Fruit fly (Drosophila melanogaster) whole organism, embryonic: ENCODE data around the gene Tcs3.

Experiments used
- Adf1 ChIP-seq: fragments of 200-800 bp; sonication (Bioruptor generic); IDR thresholded peaks from 2 replicates; pipeline ENCODE4 v1.3.6; 2022; ENCODE audit warnings: missing biosample characterization, missing genetic modification characterization
- Bdp1 ChIP-seq: fragments of 200-800 bp; sonication (Bioruptor generic); optimal IDR thresholded peaks from 3 replicates; lab custom pipeline; 2016; ENCODE audit warnings: missing biosample characterization, missing genetic modification characterization
- CG10543 ChIP-seq: fragments of 200-800 bp; sonication (Bioruptor generic); optimal IDR thresholded peaks from 3 replicates; lab custom pipeline; 2017; ENCODE audit warnings: missing biosample characterization, mild to moderate bottlenecking, missing genetic modification characterization, moderate library complexity
- CG11085 ChIP-seq: fragments of 200-800 bp; sonication (Bioruptor generic); IDR thresholded peaks from 2 replicates; pipeline ENCODE4 v1.3.6; 2022; ENCODE audit warnings: missing biosample characterization, missing genetic modification characterization
- CG11560 ChIP-seq: fragments of 200-800 bp; sonication (Bioruptor generic); IDR thresholded peaks from 3 replicates; pipeline ENCODE4 v1.3.6; 2022; ENCODE audit warnings: missing biosample characterization, missing genetic modification characterization
- CG14441 ChIP-seq: fragments of 200-800 bp; sonication (Bioruptor generic); IDR thresholded peaks from 2 replicates; pipeline ENCODE4 v1.3.6; 2022; ENCODE audit warnings: missing biosample characterization, missing genetic modification characterization
- CG18476 ChIP-seq: fragments of 200-800 bp; sonication (Bioruptor generic); optimal IDR thresholded peaks from 2 replicates; lab custom pipeline; 2016; ENCODE audit warnings: missing biosample characterization, mild to moderate bottlenecking, missing genetic modification characterization
- CG18619 ChIP-seq: fragments of 200-800 bp; sonication (Bioruptor generic); optimal IDR thresholded peaks from 3 replicates; lab custom pipeline; 2017; ENCODE audit warnings: missing biosample characterization, mild to moderate bottlenecking, missing genetic modification characterization
- CG2120 ChIP-seq: fragments of 200-800 bp; sonication (Bioruptor generic); optimal IDR thresholded peaks from 3 replicates; lab custom pipeline; 2016; ENCODE audit warnings: missing biosample characterization, missing genetic modification characterization
- CG30403 ChIP-seq: fragments of 200-800 bp; sonication (Bioruptor generic); optimal IDR thresholded peaks from 3 replicates; lab custom pipeline; 2016; ENCODE audit warnings: missing biosample characterization, missing genetic modification characterization
- CG30431 ChIP-seq: fragments of 200-800 bp; sonication (Bioruptor generic); optimal IDR thresholded peaks from 2 replicates; lab custom pipeline; 2017; ENCODE audit warnings: missing biosample characterization, missing genetic modification characterization
- CG3163 ChIP-seq: fragments of 200-800 bp; sonication (Bioruptor generic); optimal IDR thresholded peaks from 3 replicates; lab custom pipeline; 2016; ENCODE audit warnings: missing biosample characterization, missing genetic modification characterization
- CG32532 ChIP-seq: fragments of 200-800 bp; sonication (Bioruptor generic); IDR thresholded peaks from 2 replicates; pipeline ENCODE4 v1.3.6; 2022; ENCODE audit warnings: missing biosample characterization, missing genetic modification characterization
- CG4360 ChIP-seq: fragments of 200-800 bp; sonication (Bioruptor generic); IDR thresholded peaks from 2 replicates; pipeline ENCODE4 v1.3.6; 2022; ENCODE audit warnings: missing biosample characterization, missing genetic modification characterization
- CG4617 ChIP-seq: fragments of 200-800 bp; sonication (Bioruptor generic); optimal IDR thresholded peaks from 3 replicates; lab custom pipeline; 2016; ENCODE audit warnings: missing biosample characterization, missing genetic modification characterization, borderline replicate concordance
- CG6683 ChIP-seq: fragments of 200-800 bp; sonication (Bioruptor generic); optimal IDR thresholded peaks from 2 replicates; lab custom pipeline; 2017; ENCODE audit warnings: missing biosample characterization, mild to moderate bottlenecking, missing genetic modification characterization, missing genetic modification reagents
- CG7556 ChIP-seq: fragments of 200-800 bp; sonication (Bioruptor generic); optimal IDR thresholded peaks from 2 replicates; lab custom pipeline; 2017; ENCODE audit warnings: missing biosample characterization, mild to moderate bottlenecking, missing genetic modification characterization
- CHES-1-like ChIP-seq: fragments of 200-800 bp; sonication (Bioruptor generic); optimal IDR thresholded peaks from 2 replicates; lab custom pipeline; 2016; ENCODE audit warnings: missing biosample characterization, missing genetic modification characterization
- D ChIP-seq, 2 experiments: fragments of 200-800 bp in 1 of 2; fragments of >200 bp in 1 of 2; sonication (Bioruptor generic) in 1 of 2; optimal IDR thresholded peaks; 2 replicates in 1 of 2; 3 replicates in 1 of 2; lab custom pipeline; 2017; ENCODE audit warnings: mild to moderate bottlenecking in 1 of 2, missing biosample characterization in 1 of 2, missing genetic modification characterization in 1 of 2, missing genetic modification reagents in 1 of 2
- Drgx ChIP-seq: fragments of 200-800 bp; sonication (Bioruptor generic); IDR thresholded peaks from 2 replicates; pipeline ENCODE4 v1.3.6; 2022; ENCODE audit warnings: missing biosample characterization, missing genetic modification characterization
- Fer2 ChIP-seq: fragments of 200-800 bp; sonication (Bioruptor generic); optimal IDR thresholded peaks from 2 replicates; lab custom pipeline; 2018; ENCODE audit warnings: missing biosample characterization, mild to moderate bottlenecking, missing genetic modification characterization, moderate library complexity
- Hmx ChIP-seq: fragments of 200-800 bp; sonication (Bioruptor generic); optimal IDR thresholded peaks from 2 replicates; lab custom pipeline; 2016; ENCODE audit warnings: missing biosample characterization, missing genetic modification characterization
- Hr3 ChIP-seq: fragments of 200-800 bp; sonication (Bioruptor generic); optimal IDR thresholded peaks from 3 replicates; lab custom pipeline; 2016; ENCODE audit warnings: missing biosample characterization, missing genetic modification characterization
- Mes4 ChIP-seq: fragments of 200-800 bp; sonication (Bioruptor generic); optimal IDR thresholded peaks from 2 replicates; lab custom pipeline; 2016; ENCODE audit warnings: missing biosample characterization, missing genetic modification characterization
- NC2α ChIP-seq: fragments of 200-800 bp; sonication (Bioruptor generic); optimal IDR thresholded peaks from 2 replicates; lab custom pipeline; 2016; ENCODE audit warnings: missing biosample characterization, missing genetic modification characterization
- NK7.1 ChIP-seq: fragments of 200-800 bp; sonication (Bioruptor generic); optimal IDR thresholded peaks from 3 replicates; lab custom pipeline; 2016; ENCODE audit warnings: missing biosample characterization, missing genetic modification characterization
- Pdp1 ChIP-seq, 2 experiments: fragments of 200-800 bp; sonication (Bioruptor generic); optimal IDR thresholded peaks; 3 replicates each; lab custom pipeline; 2016; ENCODE audit warnings: missing biosample characterization in 2 of 2, missing genetic modification characterization in 2 of 2, mild to moderate bottlenecking in 1 of 2, moderate library complexity in 1 of 2
- Ptx1 ChIP-seq: fragments of 200-800 bp; sonication (Bioruptor generic); IDR thresholded peaks from 2 replicates; pipeline ENCODE4 v1.3.6; 2022; ENCODE audit warnings: missing biosample characterization, missing genetic modification characterization
- Spps ChIP-seq: fragments of 200-800 bp; sonication (Bioruptor generic); optimal IDR thresholded peaks from 2 replicates; lab custom pipeline; 2018; ENCODE audit warnings: missing biosample characterization, mild to moderate bottlenecking, missing genetic modification characterization
- btn ChIP-seq: fragments of 200-800 bp; sonication (Bioruptor generic); optimal IDR thresholded peaks from 2 replicates; lab custom pipeline; 2016; ENCODE audit warnings: missing biosample characterization, missing genetic modification characterization
- cg ChIP-seq: fragments of 200-800 bp; sonication (Bioruptor generic); optimal IDR thresholded peaks from 3 replicates; lab custom pipeline; 2019; ENCODE audit warnings: missing biosample characterization, mild to moderate bottlenecking, missing genetic modification characterization, moderate library complexity
- cwo ChIP-seq: fragments of 200-800 bp; sonication (Bioruptor generic); optimal IDR thresholded peaks from 3 replicates; lab custom pipeline; 2017; ENCODE audit warnings: missing biosample characterization, missing genetic modification characterization, mild to moderate bottlenecking, moderate library complexity, missing genetic modification reagents
- dm ChIP-seq: fragments of 200-800 bp; sonication (Bioruptor generic); optimal IDR thresholded peaks from 3 replicates; lab custom pipeline; 2016; ENCODE audit warnings: missing biosample characterization, missing genetic modification characterization
- emc ChIP-seq: fragments of 200-800 bp; sonication (Bioruptor generic); optimal IDR thresholded peaks from 2 replicates; lab custom pipeline; 2016; ENCODE audit warnings: missing biosample characterization, missing genetic modification characterization
- gcm2 ChIP-seq: fragments of 200-800 bp; sonication (Bioruptor generic); optimal IDR thresholded peaks from 2 replicates; lab custom pipeline; 2016; ENCODE audit warnings: missing biosample characterization, missing genetic modification characterization
- gem ChIP-seq: fragments of 200-800 bp; sonication (Bioruptor generic); optimal IDR thresholded peaks from 2 replicates; lab custom pipeline; 2019; ENCODE audit warnings: missing biosample characterization, mild to moderate bottlenecking, missing genetic modification characterization, moderate library complexity
- grn ChIP-seq: fragments of 200-800 bp; sonication (Bioruptor generic); optimal IDR thresholded peaks from 3 replicates; lab custom pipeline; 2017; ENCODE audit warnings: missing biosample characterization, missing genetic modification characterization
- gsb-n ChIP-seq: fragments of 200-800 bp; sonication (Bioruptor generic); optimal IDR thresholded peaks from 3 replicates; lab custom pipeline; 2018; ENCODE audit warnings: missing biosample characterization, mild to moderate bottlenecking, missing genetic modification characterization
- hbn ChIP-seq: fragments of 200-800 bp; sonication (Bioruptor generic); IDR thresholded peaks from 2 replicates; pipeline ENCODE4 v1.3.6; 2022; ENCODE audit warnings: missing biosample characterization, missing genetic modification characterization; ENCODE audit not compliant: partially characterized antibody
- ind ChIP-seq: fragments of 200-800 bp; sonication (Bioruptor generic); optimal IDR thresholded peaks from 3 replicates; lab custom pipeline; 2016; ENCODE audit warnings: missing biosample characterization, missing genetic modification characterization
- jigr1 ChIP-seq: fragments of 200-800 bp; sonication (Bioruptor generic); IDR thresholded peaks from 3 replicates; pipeline ENCODE4 v1.3.6; 2022; ENCODE audit warnings: missing biosample characterization, missing genetic modification characterization
- pb ChIP-seq: fragments of 200-800 bp; sonication (Bioruptor generic); optimal IDR thresholded peaks from 3 replicates; lab custom pipeline; 2016; ENCODE audit warnings: missing biosample characterization, missing genetic modification characterization
- phol ChIP-seq: fragments of 200-800 bp; sonication (Bioruptor generic); optimal IDR thresholded peaks from 3 replicates; lab custom pipeline; 2018; ENCODE audit warnings: missing biosample characterization, mild to moderate bottlenecking, missing genetic modification characterization, moderate library complexity
- repo ChIP-seq: fragments of 200-800 bp; sonication (Bioruptor generic); optimal IDR thresholded peaks from 2 replicates; lab custom pipeline; 2016; ENCODE audit warnings: missing biosample characterization, missing genetic modification characterization
- rib ChIP-seq: fragments of 200-800 bp; sonication (Bioruptor generic); IDR thresholded peaks from 2 replicates; pipeline ENCODE4 v1.3.6; 2022; ENCODE audit warnings: missing biosample characterization, missing genetic modification characterization
- sc ChIP-seq, 3 experiments: fragments of >200 bp in 2 of 3; fragments of 200-800 bp in 1 of 3; sonication (Bioruptor generic) in 1 of 3; optimal IDR thresholded peaks; 2 replicates in 2 of 3; 3 replicates in 1 of 3; lab custom pipeline; 2017; ENCODE audit warnings: mild to moderate bottlenecking in 1 of 3, missing biosample characterization in 1 of 3, missing genetic modification characterization in 1 of 3, missing genetic modification reagents in 1 of 3
- seq ChIP-seq: fragments of 200-800 bp; sonication (Bioruptor generic); IDR thresholded peaks from 2 replicates; pipeline ENCODE4 v1.3.6; 2022; ENCODE audit warnings: missing biosample characterization, missing genetic modification characterization
- sr ChIP-seq: fragments of 200-800 bp; sonication (Bioruptor generic); IDR thresholded peaks from 3 replicates; pipeline ENCODE4 v1.3.6; 2022; ENCODE audit warnings: missing biosample characterization, missing genetic modification characterization
- ssp ChIP-seq: fragments of 200-800 bp; sonication (Bioruptor generic); IDR thresholded peaks from 2 replicates; pipeline ENCODE4 v1.3.6; 2022; ENCODE audit warnings: missing biosample characterization, missing genetic modification characterization
- toy ChIP-seq: fragments of 200-800 bp; sonication (Bioruptor generic); IDR thresholded peaks from 2 replicates; pipeline ENCODE4 v1.3.6; 2022; ENCODE audit warnings: missing biosample characterization, missing genetic modification characterization

Tcs3 gene

dm6 chr3L:16385252-16385879, 33.6 kb downstream of the Tcs3 start (continued):
- no peak for TF ChIP-seq jigr1 (GFP tag; lab: Robert Waterston, UW)
- no peak for TF ChIP-seq Hr3 (GFP tag; lab: Kevin White, UChicago)
- TF ChIP-seq toy (GFP tag; lab: Robert Waterston, UW) = no peak
- no peak for TF ChIP-seq repo
- TF ChIP-seq Pdp1 (GFP tag; optimal IDR thresholded peaks at IDR 0.05; lab: Kevin White, UChicago) = peak in 1 of 2 experiments; percentile 35
- no peak for TF ChIP-seq btn
- no peak for TF ChIP-seq CG6683 (GFP tag; lab: Kevin White, UChicago)
- TF ChIP-seq CHES-1-like (GFP tag; lab: Kevin White, UChicago) = no peak
- TF ChIP-seq gcm2 (GFP tag; lab: Kevin White, UChicago) = no peak
- no peak for TF ChIP-seq hbn (GFP tag; lab: Robert Waterston, UW)
- TF ChIP-seq cwo = peak; percentile 48
- no peak for TF ChIP-seq gsb-n (tag; lab: Kevin White, UChicago)
- TF ChIP-seq Mes4 = no peak
- TF ChIP-seq CG30403 (GFP tag; lab: Kevin White, UChicago) = no peak
- TF ChIP-seq CG4360 (GFP tag; lab: Robert Waterston, UW) = 0 out of 2 replicates have a peak, but pooled peaks have one; percentile 19
- TF ChIP-seq sc (optimal IDR thresholded peaks at IDR 0.05; lab: Kevin White, UChicago) = no peak
- no peak for TF ChIP-seq sc (GFP tag; optimal IDR thresholded peaks at IDR 0.05; lab: Kevin White, UChicago)
- no peak for TF ChIP-seq Ptx1 (GFP tag; lab: Robert Waterston, UW)
- TF ChIP-seq cg (GFP tag; lab: Kevin White, UChicago) = peak; percentile 97
- no peak for TF ChIP-seq Adf1 (GFP tag; lab: Robert Waterston, UW)
- TF ChIP-seq CG2120 = no peak
- no peak for TF ChIP-seq emc (GFP tag; lab: Kevin White, UChicago)
- TF ChIP-seq CG11085 (GFP tag; lab: Robert Waterston, UW) = no peak
- TF ChIP-seq ind (GFP tag; lab: Kevin White, UChicago) = no peak
- peak; percentile 87 for TF ChIP-seq grn (GFP tag; lab: Kevin White, UChicago)
- TF ChIP-seq seq = no peak
- TF ChIP-seq CG3163 = no peak
- TF ChIP-seq CG18619 = no peak
- TF ChIP-seq CG10543 = no peak
- TF ChIP-seq CG14441 (GFP tag; lab: Robert Waterston, UW) = no peak
- no peak for TF ChIP-seq D (optimal IDR thresholded peaks at IDR 0.05; lab: Kevin White, UChicago)
- no peak for TF ChIP-seq D (GFP tag; optimal IDR thresholded peaks at IDR 0.05; lab: Kevin White, UChicago)
- TF ChIP-seq rib (GFP tag; lab: Robert Waterston, UW) = no peak; the same call in 1 of the 2 replicates
- no peak for TF ChIP-seq dm (GFP tag; lab: Kevin White, UChicago)
- no peak for TF ChIP-seq CG7556
- TF ChIP-seq CG11560 (tag; lab: Robert Waterston, UW) = no peak
- TF ChIP-seq CG30431 (GFP tag; lab: Kevin White, UChicago) = no peak
- 0 out of 2 replicates have a peak, but pooled peaks have one; percentile 10 for TF ChIP-seq CG32532 (GFP tag; lab: Robert Waterston, UW)
- no peak for TF ChIP-seq Hmx (GFP tag; lab: Kevin White, UChicago)
- no peak for TF ChIP-seq sr (GFP tag; lab: Robert Waterston, UW)
- TF ChIP-seq CG4617 (GFP tag; lab: Kevin White, UChicago) = peak; percentile 30
- TF ChIP-seq ssp (GFP tag; lab: Robert Waterston, UW) = no peak
- no peak for TF ChIP-seq phol (tag; lab: Kevin White, UChicago)
- no peak for TF ChIP-seq Spps (tag; lab: Kevin White, UChicago)
- no peak for TF ChIP-seq NK7.1
- no peak for TF ChIP-seq pb (GFP tag; lab: Kevin White, UChicago)
- no peak for TF ChIP-seq NC2α (GFP tag; lab: Kevin White, UChicago)
- no peak for TF ChIP-seq CG18476 (GFP tag; lab: Kevin White, UChicago)
- TF ChIP-seq gem (tag; lab: Kevin White, UChicago) = no peak
- no peak for TF ChIP-seq Fer2 (tag; lab: Kevin White, UChicago)
- TF ChIP-seq Bdp1 (GFP tag; lab: Kevin White, UChicago) = no peak
- TF ChIP-seq Drgx (GFP tag; lab: Robert Waterston, UW) = peak; percentile 31; the same call in 1 of the 2 replicates
